Worm (Caenorhabditis elegans) whole organism, late embryonic: ENCODE data around the gene ZK355.8.

Source experiments
- ama-1 ChIP-seq: fragments of 150-350 bp; optimal IDR thresholded peaks from 2 replicates; lab custom pipeline; 2014
- elt-2 ChIP-seq: sonication (generic microtip); optimal IDR thresholded peaks from 2 replicates; lab custom pipeline; 2016; ENCODE audit warnings: missing genetic modification reagents, missing genetic modification characterization, missing compliant biosample characterization
- elt-4 ChIP-seq: sonication (generic microtip); optimal IDR thresholded peaks from 2 replicates; lab custom pipeline; 2016; ENCODE audit warnings: missing genetic modification characterization, missing compliant biosample characterization
- hlh-13 ChIP-seq: fragments of 200-800 bp; sonication (Bioruptor generic); optimal IDR thresholded peaks from 2 replicates; lab custom pipeline; 2018; ENCODE audit warnings: mild to moderate bottlenecking, missing genetic modification characterization, missing compliant biosample characterization
- nhr-11 ChIP-seq: fragments of 150-350 bp; optimal IDR thresholded peaks from 2 replicates; lab custom pipeline; 2014; ENCODE audit warnings: missing biosample characterization, missing genetic modification characterization
- pha-2 ChIP-seq: sonication (generic microtip); optimal IDR thresholded peaks from 2 replicates; lab custom pipeline; 2017; ENCODE audit warnings: mild to moderate bottlenecking, missing genetic modification characterization, missing compliant biosample characterization
- pqm-1 ChIP-seq: sonication (generic microtip); optimal IDR thresholded peaks from 2 replicates; lab custom pipeline; 2016; ENCODE audit warnings: missing genetic modification characterization, missing compliant biosample characterization
- tbx-2 ChIP-seq: sonication (generic microtip); optimal IDR thresholded peaks from 2 replicates; lab custom pipeline; 2016; ENCODE audit warnings: missing genetic modification characterization, missing compliant biosample characterization

DNA sequence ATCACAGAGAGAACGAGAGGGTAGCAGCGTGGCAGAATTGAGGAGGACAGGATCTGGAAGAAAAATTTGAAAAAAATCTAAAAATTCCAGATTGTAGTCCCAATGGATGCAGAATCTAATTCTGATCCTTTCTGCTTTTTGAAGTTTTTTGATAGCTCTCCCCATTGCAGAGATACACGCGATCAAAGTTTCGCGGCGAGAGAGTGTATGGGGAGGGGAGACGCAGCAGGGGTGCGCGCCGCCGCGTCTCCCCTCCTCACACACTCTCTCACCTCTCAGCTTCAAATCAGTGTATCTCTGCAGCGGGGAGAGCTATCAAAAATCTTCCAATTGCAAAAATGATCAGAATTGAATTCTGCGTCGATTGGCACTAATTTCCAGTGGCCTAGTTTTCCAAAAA, 46.5 kb upstream of the ZK355.8 start:
- TF ChIP-seq tbx-2 (tag; lab: Kevin White, UChicago) (no peak), pqm-1 (no peak), nhr-11 (no peak), ama-1 (lab: Kevin White, UChicago) (no peak), elt-2 (tag; lab: Kevin White, UChicago) (no peak), hlh-13 (GFP tag; lab: Kevin White, UChicago) (no peak), elt-4 (tag; lab: Kevin White, UChicago) (no peak), pha-2 (no peak)
